Worm (Caenorhabditis elegans): Measurements from ENCODE around the gene pzf-1.

DNA sequence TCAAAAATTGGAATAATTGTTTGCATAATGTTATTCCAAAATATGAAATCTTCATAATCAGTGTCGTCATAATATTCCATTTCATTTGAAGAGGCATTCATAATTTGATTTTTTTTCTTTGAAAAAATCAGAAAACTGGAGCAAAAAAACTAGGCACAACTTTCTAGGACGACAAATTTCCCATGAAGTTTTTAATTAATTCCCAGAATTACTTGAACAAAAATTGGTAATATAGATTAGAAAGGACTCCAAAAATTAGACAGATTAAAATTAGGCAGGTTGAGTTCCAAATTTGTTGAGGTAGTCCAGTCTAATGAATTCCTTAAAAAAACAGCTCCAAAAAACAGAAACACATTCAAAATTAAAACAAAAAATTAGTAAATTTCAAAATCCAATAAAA lies 26.7 kb upstream of the pzf-1 start, which contains the start of gene srw-57:
- TF ChIP-seq hlh-30 (tag; optimal IDR thresholded peaks at IDR 0.05; ENCODE audit: insufficient read depth) (no peak), dmd-4 (tag; optimal IDR thresholded peaks at IDR 0.05; ENCODE audit: borderline replicate concordance) (no peak)

All from whole organism, late embryonic.